Fruit fly (Drosophila melanogaster) ovary, adult (tissue): ENCODE results near the gene Dyrk2.

ENCODE experiments used
- CG17801 ChIP-seq: fragments of 200-800 bp; optimal IDR thresholded peaks from 2 replicates; lab custom pipeline; 2019; ENCODE audit warnings: missing biosample characterization, mild to moderate bottlenecking, missing genetic modification characterization, moderate library complexity; ENCODE audit not compliant: partially characterized antibody

Dyrk2 gene

dm6 chr2L:14245981-14246380, 12.1 kb upstream of the Dyrk2 start:
- TF ChIP-seq CG17801 (GFP tag; lab: Kevin White, UChicago) = no peak

DNA sequence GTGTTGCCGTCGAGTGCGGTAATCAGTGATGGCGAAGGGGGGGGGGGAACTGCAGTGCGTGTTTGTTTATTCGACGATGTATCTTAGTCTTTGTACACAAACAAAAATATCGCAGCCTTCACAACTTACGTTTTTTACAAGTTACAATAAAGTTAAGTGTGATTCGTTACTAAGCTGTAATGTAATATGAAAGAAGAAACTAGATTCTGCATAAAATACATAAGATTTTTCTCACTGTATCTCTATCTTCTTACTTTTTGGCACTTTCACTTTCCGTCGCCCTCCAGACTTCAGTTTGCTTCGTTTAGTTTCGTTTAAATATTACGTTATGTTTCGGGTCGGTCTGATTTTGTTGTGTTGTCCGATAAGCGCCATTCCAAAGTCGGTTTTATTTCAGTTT, 11.6 kb upstream of the Dyrk2 start:
- TF ChIP-seq CG17801 (GFP tag; lab: Kevin White, UChicago) = no peak

- TF ChIP-seq CG17801 (GFP tag; lab: Kevin White, UChicago) = no peak
These were observed 11.1 kb upstream of the Dyrk2 start for dm6 chr2L:14245003-14245402.

DNA sequence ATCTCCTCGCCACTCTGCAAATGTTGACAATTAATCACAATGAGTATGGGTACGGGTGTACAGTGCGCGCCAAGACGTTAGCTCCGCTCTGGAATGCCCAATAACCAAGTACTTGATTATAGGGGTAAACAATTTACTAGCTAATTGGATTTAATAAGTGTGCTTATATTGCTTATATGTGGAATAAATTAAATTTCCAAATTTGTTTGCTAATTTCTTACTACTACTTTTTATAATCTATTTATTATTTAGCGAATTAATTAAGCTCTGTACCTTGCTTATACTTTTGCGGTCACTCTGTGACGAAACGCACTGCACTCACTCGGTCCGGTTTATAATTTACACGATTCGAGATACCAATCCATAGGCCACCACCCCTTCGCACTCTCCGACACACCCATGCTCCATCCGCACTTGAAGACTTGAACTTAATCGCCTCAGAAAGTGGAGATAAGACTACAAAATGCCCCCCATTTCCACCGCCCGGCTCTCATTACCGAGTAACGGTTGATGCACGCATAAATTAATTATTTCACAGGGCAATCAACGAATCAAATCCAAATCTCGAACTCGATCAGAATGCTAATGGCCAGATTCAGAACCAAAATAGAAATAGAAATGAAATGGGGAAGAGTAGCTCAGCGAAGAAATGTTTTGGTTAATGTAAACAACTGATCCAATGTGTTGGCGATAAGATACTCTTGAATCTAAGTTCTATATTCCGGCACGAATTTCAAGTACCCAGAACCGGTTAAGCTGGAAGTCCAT, 3.8 kb upstream of the Dyrk2 start:
- TF ChIP-seq CG17801 (GFP tag; lab: Kevin White, UChicago) = no peak

dm6 chr2L:14236132-14236531, 2.2 kb upstream of the Dyrk2 start:
- no peak for TF ChIP-seq CG17801 (GFP tag; lab: Kevin White, UChicago)

- TF ChIP-seq CG17801 (GFP tag; lab: Kevin White, UChicago) = no peak
These were observed 842 bp upstream of the Dyrk2 start for dm6 chr2L:14234627-14235308.

- no peak for TF ChIP-seq CG17801 (GFP tag; lab: Kevin White, UChicago)
These were observed 1.2 kb downstream of the Dyrk2 start for dm6 chr2L:14232709-14233108.

DNA sequence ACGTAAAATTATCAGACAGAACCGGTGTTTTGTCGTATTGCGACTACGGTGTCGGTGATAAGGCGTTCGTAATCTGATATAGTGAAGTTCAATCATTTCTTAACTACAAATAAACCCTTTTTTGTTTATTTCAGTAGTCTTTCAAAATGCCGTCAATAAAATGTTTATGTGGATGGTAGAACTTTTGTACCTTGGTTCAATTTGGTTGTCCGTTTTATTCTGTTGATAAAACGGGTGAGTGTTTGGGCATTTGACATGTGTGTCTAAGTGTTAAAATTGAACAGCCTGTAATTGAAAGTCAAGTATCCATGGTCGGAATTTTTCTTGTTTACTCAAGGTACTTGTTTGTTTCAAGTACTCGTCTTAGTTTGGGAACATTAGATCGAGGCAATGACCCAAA, 3.4 kb downstream of the Dyrk2 start:
- TF ChIP-seq CG17801 (GFP tag; lab: Kevin White, UChicago) = no peak

DNA sequence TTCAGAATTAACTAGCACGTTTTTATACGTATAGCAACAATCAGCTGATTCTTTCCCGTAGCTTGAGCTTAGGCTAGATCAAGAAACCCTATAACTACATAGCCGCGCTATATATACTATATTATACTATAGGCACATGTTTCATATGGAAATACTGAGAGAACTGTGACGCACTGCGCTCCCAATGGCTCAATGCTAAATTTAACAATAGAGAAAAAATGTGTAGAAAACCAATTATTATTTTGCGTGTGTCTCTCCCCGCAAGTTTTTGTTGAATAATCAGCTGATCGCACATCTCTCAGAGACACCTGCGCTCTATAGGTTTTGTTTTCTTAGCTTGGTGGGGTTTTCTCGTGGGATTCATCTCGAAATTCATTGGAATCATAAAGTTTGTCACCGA, 3.9 kb downstream of the Dyrk2 start:
- TF ChIP-seq CG17801 (GFP tag; lab: Kevin White, UChicago) = no peak

dm6 chr2L:14226694-14227093, 7.2 kb downstream of the Dyrk2 start:
- TF ChIP-seq CG17801 (GFP tag; lab: Kevin White, UChicago) = no peak

- no peak for TF ChIP-seq CG17801 (GFP tag; lab: Kevin White, UChicago)
These were observed 7.8 kb downstream of the Dyrk2 start for dm6 chr2L:14225957-14226676.

- TF ChIP-seq CG17801 (GFP tag; lab: Kevin White, UChicago) = no peak
These were observed 10.6 kb downstream of the Dyrk2 start for dm6 chr2L:14223355-14223754.

dm6 chr2L:14221227-14221626, 12.7 kb downstream of the Dyrk2 start:
- TF ChIP-seq CG17801 (GFP tag; lab: Kevin White, UChicago) = no peak

dm6 chr2L:14212686-14213085, 21.2 kb downstream of the Dyrk2 start:
- no peak for TF ChIP-seq CG17801 (GFP tag; lab: Kevin White, UChicago)

DNA sequence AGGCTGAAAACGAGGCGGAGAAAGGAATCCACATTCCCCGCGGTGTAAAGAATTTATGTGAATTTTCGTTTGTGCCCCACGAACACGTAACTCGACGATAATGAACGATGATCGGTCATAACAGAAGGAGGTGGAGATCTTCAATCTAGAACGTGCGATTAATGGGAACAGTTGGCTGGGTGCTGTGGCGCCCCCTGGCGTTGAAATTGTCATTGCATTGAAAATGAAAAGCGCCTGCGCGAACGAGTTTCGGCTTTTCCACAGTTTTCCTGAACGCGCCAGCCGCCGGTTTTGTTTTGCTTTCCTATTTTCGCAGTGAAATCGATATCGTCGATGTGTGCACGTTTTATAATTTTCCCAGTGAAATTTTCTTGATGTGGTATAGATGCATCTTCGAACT, 22.6 kb downstream of the Dyrk2 start:
- no peak for TF ChIP-seq CG17801 (GFP tag; lab: Kevin White, UChicago)
